Worm (Caenorhabditis elegans) whole organism, L3 larva: ENCODE results near the gene adk-1.

Experiments used
- ama-1 ChIP-seq: fragments of 150-350 bp; optimal IDR thresholded peaks from 2 replicates; lab custom pipeline; 2018
- egl-27 ChIP-seq: sonication (generic microtip); optimal IDR thresholded peaks from 4 replicates; lab custom pipeline; 2017; ENCODE audit warnings: missing biosample characterization, missing genetic modification reagents, missing genetic modification characterization
- elt-1 ChIP-seq: fragments of 150-350 bp; optimal IDR thresholded peaks from 2 replicates; lab custom pipeline; 2014; ENCODE audit warnings: missing biosample characterization, missing genetic modification characterization
- mml-1 ChIP-seq: fragments of 150-350 bp; sonication (generic microtip); optimal IDR thresholded peaks from 3 replicates; lab custom pipeline; 2014; ENCODE audit warnings: missing biosample characterization, missing genetic modification characterization
- nfya-1 ChIP-seq: sonication (generic microtip); optimal IDR thresholded peaks from 2 replicates; lab custom pipeline; 2017; ENCODE audit warnings: missing genetic modification characterization, mild to moderate bottlenecking, missing compliant biosample characterization, antibody characterized with exemption, moderate library complexity; ENCODE audit not compliant: insufficient read depth
- nhr-77 ChIP-seq: fragments of 150-350 bp; optimal IDR thresholded peaks from 2 replicates; lab custom pipeline; 2014; ENCODE audit warnings: missing biosample characterization, missing genetic modification characterization
- pqm-1 ChIP-seq: fragments of 150-350 bp; optimal IDR thresholded peaks from 2 replicates; lab custom pipeline; 2017; ENCODE audit warnings: missing biosample characterization, missing genetic modification characterization, inconsistent platforms
- snpc-4 ChIP-seq: fragments of 150-350 bp; optimal IDR thresholded peaks from 2 replicates; lab custom pipeline; 2014; ENCODE audit warnings: missing biosample characterization, missing genetic modification characterization

DNA sequence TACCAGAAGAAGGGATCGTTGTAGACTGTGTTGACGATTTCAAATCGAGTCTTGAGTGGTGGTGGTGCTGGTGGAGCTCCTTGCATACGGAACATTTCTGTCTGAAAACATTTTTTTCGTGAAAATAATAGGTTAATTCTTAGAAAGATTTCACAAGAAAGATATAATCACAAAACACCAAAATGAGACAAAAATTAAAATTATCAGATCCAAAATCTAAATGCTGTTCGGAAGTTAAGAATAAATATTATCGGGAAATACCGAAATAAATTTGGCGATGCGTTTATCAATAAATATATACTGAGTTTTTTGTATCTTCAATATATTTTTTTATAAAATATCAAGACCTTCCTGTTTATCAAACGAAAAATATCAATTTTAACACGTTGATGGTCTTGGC lies 32.1 kb downstream of the adk-1 start, which contains the start of gene C08F8.9:
- no peak for TF ChIP-seq ama-1 (lab: Kevin White, UChicago)
- TF ChIP-seq nhr-77 = no peak
- TF ChIP-seq pqm-1 (tag; lab: Kevin White, UChicago) = no peak
- no peak for TF ChIP-seq mml-1 (tag; lab: Kevin White, UChicago)
- no peak for TF ChIP-seq nfya-1 (tag; lab: Kevin White, UChicago)
- no peak for TF ChIP-seq elt-1 (tag; lab: Kevin White, UChicago)
- TF ChIP-seq snpc-4 (tag; lab: Kevin White, UChicago) = no peak
- TF ChIP-seq egl-27 (tag; lab: Kevin White, UChicago) = no peak
